Worm (Caenorhabditis elegans) whole organism, L2 larva: ENCODE data around the gene cdc-48.2.

ENCODE experiments used
- C34F6.9 ChIP-seq: fragments of 150-350 bp; optimal IDR thresholded peaks from 2 replicates; lab custom pipeline; 2014; ENCODE audit warnings: missing biosample characterization, missing genetic modification characterization
- R02D3.7 ChIP-seq: fragments of 150-350 bp; optimal IDR thresholded peaks from 2 replicates; lab custom pipeline; 2014; ENCODE audit warnings: missing biosample characterization, missing genetic modification characterization
- Y55F3AM.14 ChIP-seq: fragments of 200-800 bp; sonication (Bioruptor generic); optimal IDR thresholded peaks from 2 replicates; lab custom pipeline; 2018; ENCODE audit warnings: mild to moderate bottlenecking, missing genetic modification characterization, missing compliant biosample characterization
- alr-1 ChIP-seq: fragments of 150-350 bp; optimal IDR thresholded peaks from 2 replicates; lab custom pipeline; 2014; ENCODE audit warnings: missing biosample characterization, missing genetic modification characterization
- ama-1 ChIP-seq: fragments of 150-350 bp; optimal IDR thresholded peaks from 2 replicates; lab custom pipeline; 2018; ENCODE audit warnings: inconsistent platforms
- blmp-1 ChIP-seq: sonication (generic microtip); optimal IDR thresholded peaks from 2 replicates; lab custom pipeline; 2017; ENCODE audit warnings: missing genetic modification characterization, mild to moderate bottlenecking, missing compliant biosample characterization, antibody characterized with exemption, moderate library complexity; ENCODE audit not compliant: insufficient read depth
- ceh-16 ChIP-seq: fragments of 150-350 bp; optimal IDR thresholded peaks from 2 replicates; lab custom pipeline; 2014; ENCODE audit warnings: missing biosample characterization, missing genetic modification characterization
- ceh-82 ChIP-seq: fragments of 150-350 bp; optimal IDR thresholded peaks from 2 replicates; lab custom pipeline; 2014; ENCODE audit warnings: missing biosample characterization, missing genetic modification characterization
- dmd-4 ChIP-seq: sonication (generic microtip); optimal IDR thresholded peaks from 2 replicates; lab custom pipeline; 2017; ENCODE audit warnings: missing biosample characterization, missing genetic modification characterization
- elt-3 ChIP-seq: sonication (generic microtip); optimal IDR thresholded peaks from 2 replicates; lab custom pipeline; 2017; ENCODE audit warnings: missing biosample characterization, missing genetic modification characterization
- gmeb-1 ChIP-seq: fragments of 150-350 bp; optimal IDR thresholded peaks from 2 replicates; lab custom pipeline; 2014; ENCODE audit warnings: missing biosample characterization, missing genetic modification characterization
- lin-13 ChIP-seq: fragments of 150-350 bp; optimal IDR thresholded peaks from 2 replicates; lab custom pipeline; 2014; ENCODE audit warnings: missing biosample characterization, missing genetic modification reagents, missing genetic modification characterization
- lin-39 ChIP-seq: fragments of 150-350 bp; optimal IDR thresholded peaks from 2 replicates; lab custom pipeline; 2014; ENCODE audit warnings: missing biosample characterization, missing genetic modification reagents, missing genetic modification characterization
- lsy-2 ChIP-seq, 2 experiments: fragments of 150-350 bp in 1 of 2; sonication (generic microtip) in 1 of 2; optimal IDR thresholded peaks; 2 replicates each; lab custom pipeline; 2014 to 2017; ENCODE audit warnings: missing biosample characterization in 2 of 2, missing genetic modification characterization in 2 of 2
- mab-5 ChIP-seq: fragments of 150-350 bp; optimal IDR thresholded peaks from 2 replicates; lab custom pipeline; 2014; ENCODE audit warnings: missing biosample characterization, missing genetic modification characterization
- mbf-1 ChIP-seq: sonication (generic microtip); optimal IDR thresholded peaks from 2 replicates; lab custom pipeline; 2017; ENCODE audit warnings: missing biosample characterization, missing genetic modification characterization
- nhr-11 ChIP-seq: fragments of 150-350 bp; optimal IDR thresholded peaks from 2 replicates; lab custom pipeline; 2014; ENCODE audit warnings: missing biosample characterization, missing genetic modification characterization
- nhr-129 ChIP-seq: fragments of 150-350 bp; optimal IDR thresholded peaks from 2 replicates; lab custom pipeline; 2014; ENCODE audit warnings: missing biosample characterization, missing genetic modification characterization
- nhr-21 ChIP-seq: fragments of 150-350 bp; optimal IDR thresholded peaks from 2 replicates; lab custom pipeline; 2014; ENCODE audit warnings: missing biosample characterization, missing genetic modification characterization
- nhr-237 ChIP-seq: fragments of 150-350 bp; optimal IDR thresholded peaks from 2 replicates; lab custom pipeline; 2014; ENCODE audit warnings: missing biosample characterization, missing genetic modification characterization
- nhr-25 ChIP-seq: fragments of 150-350 bp; sonication (generic microtip); optimal IDR thresholded peaks from 3 replicates; lab custom pipeline; 2014; ENCODE audit warnings: missing biosample characterization, missing genetic modification characterization
- nhr-77 ChIP-seq: fragments of 150-350 bp; optimal IDR thresholded peaks from 2 replicates; lab custom pipeline; 2014; ENCODE audit warnings: missing biosample characterization, missing genetic modification characterization
- peb-1 ChIP-seq: fragments of 150-350 bp; optimal IDR thresholded peaks from 2 replicates; lab custom pipeline; 2014; ENCODE audit warnings: missing biosample characterization, missing genetic modification characterization
- sem-4 ChIP-seq: fragments of 150-350 bp; optimal IDR thresholded peaks from 2 replicates; lab custom pipeline; 2014; ENCODE audit warnings: missing biosample characterization, missing genetic modification reagents, missing genetic modification characterization
- snpc-4 ChIP-seq: fragments of 150-350 bp; optimal IDR thresholded peaks from 2 replicates; lab custom pipeline; 2014; ENCODE audit warnings: missing biosample characterization, missing genetic modification characterization
- unc-39 ChIP-seq: fragments of 150-350 bp; optimal IDR thresholded peaks from 2 replicates; lab custom pipeline; 2014; ENCODE audit warnings: missing biosample characterization, missing genetic modification characterization
- unc-62 ChIP-seq: fragments of 150-350 bp; optimal IDR thresholded peaks from 2 replicates; lab custom pipeline; 2014; ENCODE audit warnings: missing biosample characterization, missing genetic modification reagents, missing genetic modification characterization

cdc-48.2 gene

DNA sequence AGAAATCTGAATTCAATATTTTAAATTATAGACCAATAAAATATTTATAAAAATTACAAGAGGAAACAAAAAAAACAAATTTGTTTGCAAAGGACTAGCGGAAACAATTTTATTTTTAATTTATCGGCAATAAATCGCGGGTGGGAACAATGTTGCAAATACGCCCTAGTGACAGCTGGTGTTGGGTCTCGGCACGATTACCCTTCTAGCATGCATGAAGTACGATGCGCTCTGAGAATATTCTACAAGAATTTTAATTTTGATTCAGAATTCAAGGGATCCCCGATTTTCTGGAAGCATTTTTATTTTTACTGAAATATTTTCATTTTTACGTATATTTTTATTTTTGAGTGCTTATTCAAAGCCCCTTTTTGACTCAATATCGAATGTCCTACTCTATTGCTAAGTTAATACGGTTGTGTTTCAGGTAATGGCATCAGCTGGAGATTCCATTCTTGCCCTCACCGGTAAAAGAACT is 46.8 kb downstream of the cdc-48.2 start, which contains the start of the genes mig-5 and cct-1 (continued):
- TF ChIP-seq ama-1 (lab: Kevin White, UChicago) (peak; percentile 41), nhr-21 (tag; lab: Kevin White, UChicago) (peak; percentile 97), nhr-25 (tag; lab: Kevin White, UChicago) (peak; percentile 99), ceh-82 (tag; lab: Kevin White, UChicago) (peak; percentile 91), nhr-237 (tag; lab: Kevin White, UChicago) (peak; percentile 84), snpc-4 (tag; lab: Kevin White, UChicago) (peak; percentile 90)

DNA sequence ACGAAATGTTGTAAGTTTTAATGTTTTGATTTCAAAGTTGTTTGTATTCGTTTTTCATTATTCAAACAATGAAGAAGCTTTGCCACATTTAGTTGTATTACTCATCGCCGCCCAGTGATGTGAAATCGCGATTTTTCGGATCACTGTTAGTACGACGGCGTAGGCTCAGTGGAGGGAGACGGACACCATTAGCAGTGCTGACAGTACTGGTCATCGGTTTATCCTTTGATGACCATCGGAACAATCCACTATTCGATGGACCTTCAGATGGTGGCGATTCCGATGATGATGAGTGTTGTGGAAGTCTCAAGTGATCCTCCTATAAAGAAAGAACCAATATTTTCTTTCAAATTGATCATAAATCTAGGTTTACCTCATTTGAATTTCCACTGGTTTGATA is 49.2 kb downstream of the cdc-48.2 start:
- TF ChIP-seq nhr-77: no peak
- TF ChIP-seq nhr-25 (tag; lab: Kevin White, UChicago): no peak
- TF ChIP-seq gmeb-1: no peak
- no peak for TF ChIP-seq peb-1
- no peak for TF ChIP-seq elt-3 (tag; lab: Kevin White, UChicago)
- TF ChIP-seq, all 48 proteins: peak for 0

DNA sequence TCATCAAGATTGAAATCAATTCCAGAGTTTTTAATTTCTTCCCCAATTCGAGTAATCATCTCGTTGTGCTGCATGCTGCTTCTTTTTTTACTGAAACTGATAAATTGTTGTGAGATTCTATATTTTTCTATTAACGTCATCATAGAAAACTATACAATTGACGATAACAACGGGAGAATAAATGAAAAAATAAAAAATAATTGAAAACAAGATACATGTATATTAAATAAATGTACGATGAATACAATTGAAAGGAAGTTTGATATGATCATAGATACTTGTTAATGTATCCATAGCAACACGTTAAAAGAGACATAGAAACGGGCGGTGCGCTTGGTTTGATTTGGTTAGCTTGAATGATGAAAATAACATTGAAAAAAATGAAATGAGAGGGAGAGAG is 52.2 kb downstream of the cdc-48.2 start, which contains the start of gene T05C12.8:
TSS of gene T05C12.8 (minus strand) at position 101 of the 400 bp plus-strand sequence.
- TF ChIP-seq Y55F3AM.14 (no peak), R02D3.7 (tag; lab: Kevin White, UChicago) (no peak), blmp-1 (tag; lab: Kevin White, UChicago) (no peak), nhr-11 (tag; lab: Kevin White, UChicago) (no peak), nhr-129 (no peak), lsy-2 (tag; optimal IDR thresholded peaks at IDR 0.05; lab: Kevin White, UChicago) (no peak), unc-39 (tag; lab: Kevin White, UChicago) (no peak), mab-5 (tag; lab: Kevin White, UChicago) (no peak), mbf-1 (tag; lab: Kevin White, UChicago) (no peak), ceh-16 (tag; lab: Kevin White, UChicago) (no peak), sem-4 (tag; lab: Kevin White, UChicago) (no peak), C34F6.9 (no peak), nhr-237 (tag; lab: Kevin White, UChicago) (no peak), lin-39 (no peak), alr-1 (tag; lab: Kevin White, UChicago) (no peak), ama-1 (lab: Kevin White, UChicago) (no peak), unc-62 (GFP tag; lab: Kevin White, UChicago) (no peak), gmeb-1 (no peak), dmd-4 (no peak), lin-13 (no peak)
